Worm (Caenorhabditis elegans): ENCODE measurements around the gene F59G1.8.

DNA sequence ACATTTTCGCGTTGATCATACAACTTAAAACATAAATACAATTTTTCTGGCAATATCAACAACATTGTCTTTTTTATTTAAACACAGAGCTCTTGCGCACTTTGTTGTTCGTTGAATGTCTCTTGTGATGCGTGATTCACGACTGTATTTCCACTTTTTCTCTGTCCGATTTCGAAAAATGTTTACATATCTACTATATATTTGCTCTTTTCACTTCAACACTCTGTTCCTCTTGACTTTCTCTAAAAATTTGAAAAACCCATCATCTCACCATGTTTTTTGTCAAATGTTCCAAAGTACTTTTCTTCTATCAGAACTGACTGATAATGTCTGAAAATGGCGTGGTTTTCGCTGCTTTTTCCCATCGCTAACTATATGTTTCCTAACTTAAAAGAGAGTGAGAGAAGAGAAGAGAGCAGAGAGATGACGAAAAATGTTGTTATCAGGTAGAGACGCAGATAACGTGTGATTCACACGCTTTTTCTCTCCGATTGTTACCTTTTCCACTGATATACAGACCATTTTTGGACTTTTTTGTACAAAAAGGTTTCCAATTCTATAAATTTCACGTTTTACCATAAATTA is 5.7 kb downstream of the F59G1.8 start:
- TF ChIP-seq nhr-76 (tag; optimal IDR thresholded peaks at IDR 0.05) (no peak), pha-4 (tag; optimal IDR thresholded peaks at IDR 0.05) (no peak), snpc-4 (tag; optimal IDR thresholded peaks at IDR 0.05) (no peak), nhr-2 (tag; optimal IDR thresholded peaks at IDR 0.05) (no peak), blmp-1 (tag; optimal IDR thresholded peaks at IDR 0.05) (no peak), zip-8 (tag; optimal IDR thresholded peaks at IDR 0.05) (no peak), ztf-11 (tag; optimal IDR thresholded peaks at IDR 0.05) (no peak), drap-1 (GFP tag; optimal IDR thresholded peaks at IDR 0.05) (no peak), mab-5 (tag; optimal IDR thresholded peaks at IDR 0.05) (no peak), lsy-2 (tag; optimal IDR thresholded peaks at IDR 0.05) (no peak)

Data from whole organism, mixed stage, embryonic.